Worm (Caenorhabditis elegans): ENCODE measurements around the gene tag-314.

DNA sequence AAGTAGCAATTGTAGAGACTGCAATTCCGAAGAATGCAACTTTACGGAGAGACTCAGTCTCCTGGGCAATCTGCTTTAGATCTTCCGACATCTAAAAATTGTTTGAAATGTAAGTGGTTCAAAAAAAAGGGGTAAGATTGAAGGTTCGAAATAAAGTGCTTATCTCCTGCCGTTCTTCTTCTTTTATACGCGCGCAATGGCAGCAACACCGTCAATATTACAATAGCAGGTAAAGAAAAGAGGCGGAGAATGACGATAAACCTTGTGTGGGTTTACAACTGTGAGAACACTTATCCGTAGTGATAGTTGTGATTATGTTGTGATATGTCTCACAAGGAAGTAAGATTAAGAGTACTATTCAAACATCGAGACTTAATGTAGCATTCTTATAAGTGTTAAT lies 6.7 kb downstream of the tag-314 start, which contains the start of gene col-13:
- no peak for TF ChIP-seq flt-1 (GFP tag; IDR thresholded peaks at IDR 0.05)
- no peak for TF ChIP-seq ama-1 (optimal IDR thresholded peaks at IDR 0.05)
- no peak for TF ChIP-seq tra-4 (tag; optimal IDR thresholded peaks at IDR 0.05)
- no peak for TF ChIP-seq hnd-1 (tag; optimal IDR thresholded peaks at IDR 0.05)
- TF ChIP-seq hmg-4 (GFP tag; optimal IDR thresholded peaks at IDR 0.05): no peak
- no peak for TF ChIP-seq ceh-13 (GFP tag; optimal IDR thresholded peaks at IDR 0.05)
- no peak for TF ChIP-seq F13C5.2 (tag; optimal IDR thresholded peaks at IDR 0.05)
- no peak for TF ChIP-seq B0310.2 (tag; optimal IDR thresholded peaks at IDR 0.05)
- TF ChIP-seq aly-1 (tag; optimal IDR thresholded peaks at IDR 0.05): no peak
- no peak for TF ChIP-seq scrt-1 (GFP tag; IDR thresholded peaks at IDR 0.05)

Data from whole organism, early embryonic.